Fruit fly (Drosophila melanogaster) whole organism, embryonic: ENCODE results near the gene CG14079.

ENCODE experiments used
- CG13287 ChIP-seq: fragments of 200-800 bp; sonication (Bioruptor generic); IDR thresholded peaks from 2 replicates; pipeline ENCODE4 v1.3.6; 2022; ENCODE audit warnings: missing biosample characterization, missing genetic modification characterization; ENCODE audit not compliant: partially characterized antibody
- CG34376 ChIP-seq: fragments of 200-800 bp; sonication (Bioruptor generic); optimal IDR thresholded peaks from 2 replicates; lab custom pipeline; 2018; ENCODE audit warnings: missing biosample characterization, mild to moderate bottlenecking, missing genetic modification characterization
- CG4707 ChIP-seq: fragments of 200-800 bp; sonication (Bioruptor generic); optimal IDR thresholded peaks from 2 replicates; lab custom pipeline; 2018; ENCODE audit warnings: missing biosample characterization, mild to moderate bottlenecking, missing genetic modification characterization, moderate library complexity
- CG8388 ChIP-seq: fragments of 200-800 bp; sonication (Bioruptor generic); optimal IDR thresholded peaks from 2 replicates; lab custom pipeline; 2019; ENCODE audit warnings: missing biosample characterization, mild to moderate bottlenecking, missing genetic modification characterization, moderate library complexity
- Dek ChIP-seq: fragments of 200-800 bp; sonication (Bioruptor generic); optimal IDR thresholded peaks from 3 replicates; lab custom pipeline; 2019; ENCODE audit warnings: missing biosample characterization, mild to moderate bottlenecking, missing genetic modification characterization, moderate library complexity

- TF ChIP-seq CG4707 (GFP tag; lab: Kevin White, UChicago) (no peak), Dek (no peak), CG34376 (GFP tag; lab: Kevin White, UChicago) (no peak), CG13287 (GFP tag; lab: Robert Waterston, UW) (no peak), CG8388 (GFP tag; lab: Kevin White, UChicago) (peak; percentile 42)
Observed at dm6 chr3L:19056857-19057324, 40.9 kb upstream of the CG14079 start.
